Worm (Caenorhabditis elegans): Measurements from ENCODE around the gene Y66D12A.21.

Gene Y66D12A.21

DNA sequence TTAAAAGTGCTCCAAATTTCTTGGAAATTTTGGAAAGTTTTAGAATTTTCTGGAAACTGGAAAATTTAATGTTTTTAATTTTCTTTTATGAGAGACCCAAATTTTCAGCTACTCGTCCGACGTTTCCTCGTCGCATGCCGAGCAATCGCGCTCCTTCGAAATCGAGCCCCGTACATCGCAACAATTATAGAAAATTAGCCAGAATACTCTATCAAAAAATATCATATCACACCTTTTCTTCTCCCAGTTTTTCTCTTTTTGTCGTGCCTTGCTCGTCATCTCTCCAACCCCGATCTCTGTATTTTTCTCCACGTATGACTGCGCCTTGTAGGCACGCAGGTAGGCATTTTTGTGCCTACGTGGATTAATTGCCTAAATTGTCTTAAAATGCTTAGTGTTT, 42.8 kb downstream of the Y66D12A.21 start:
- TF ChIP-seq egl-13 (tag; optimal IDR thresholded peaks at IDR 0.05) (no peak), efl-1 (optimal IDR thresholded peaks at IDR 0.05) (no peak), efl-1 (GFP tag; optimal IDR thresholded peaks at IDR 0.05 in 1 of 2) (peak in 1 of 2 experiments; percentile 65)

DNA sequence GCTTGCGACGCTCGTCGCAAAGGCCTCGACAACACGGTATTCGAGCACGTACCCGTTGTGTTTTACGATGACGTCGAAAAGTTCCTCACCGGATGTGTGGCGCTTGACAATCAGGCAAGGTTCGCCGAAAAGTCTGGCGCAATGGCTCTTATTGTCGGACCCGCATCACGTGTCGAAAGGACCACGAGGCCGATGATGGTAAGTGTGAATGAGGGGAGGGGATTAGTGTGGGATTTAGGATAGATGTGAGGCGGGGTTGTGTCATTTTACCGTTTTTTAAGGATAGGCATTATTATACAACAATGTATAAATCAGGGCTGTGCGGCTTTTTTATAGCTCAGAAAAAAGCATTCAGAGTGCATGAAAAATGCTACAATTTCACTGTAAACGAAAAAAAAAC, 45.3 kb downstream of the Y66D12A.21 start:
- TF ChIP-seq lin-13 (GFP tag; optimal IDR thresholded peaks at IDR 0.05): no peak
- no peak for TF ChIP-seq efl-1 (optimal IDR thresholded peaks at IDR 0.05)
- TF ChIP-seq efl-1 (GFP tag; optimal IDR thresholded peaks at IDR 0.05 in 1 of 2): peak in 1 of 2 experiments; percentile 12

DNA sequence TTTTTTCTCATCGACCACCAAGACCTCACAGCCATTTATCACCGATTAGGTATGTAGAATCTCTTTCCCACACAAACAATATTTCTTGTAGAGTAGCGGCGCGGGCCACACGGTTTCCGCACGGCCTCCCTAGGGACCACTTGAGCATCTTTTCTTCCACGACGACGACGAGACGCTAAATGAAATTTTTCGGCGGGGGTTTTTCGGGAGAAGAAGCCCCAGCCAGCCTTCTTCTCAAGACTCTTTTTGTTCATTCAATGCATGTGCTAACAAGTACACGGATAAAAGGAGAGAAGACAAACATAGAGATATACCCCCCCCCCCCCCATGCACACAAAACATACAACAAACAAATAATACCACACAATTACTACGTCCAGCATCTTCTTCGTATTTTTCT, 46.1 kb downstream of the Y66D12A.21 start:
- peak; percentile 62 for TF ChIP-seq lin-14 (GFP tag; optimal IDR thresholded peaks at IDR 0.05)
- TF ChIP-seq irx-1 (tag; optimal IDR thresholded peaks at IDR 0.05): no peak
- no peak for TF ChIP-seq pag-3 (tag; optimal IDR thresholded peaks at IDR 0.05; ENCODE audit: borderline replicate concordance, insufficient read depth)

DNA sequence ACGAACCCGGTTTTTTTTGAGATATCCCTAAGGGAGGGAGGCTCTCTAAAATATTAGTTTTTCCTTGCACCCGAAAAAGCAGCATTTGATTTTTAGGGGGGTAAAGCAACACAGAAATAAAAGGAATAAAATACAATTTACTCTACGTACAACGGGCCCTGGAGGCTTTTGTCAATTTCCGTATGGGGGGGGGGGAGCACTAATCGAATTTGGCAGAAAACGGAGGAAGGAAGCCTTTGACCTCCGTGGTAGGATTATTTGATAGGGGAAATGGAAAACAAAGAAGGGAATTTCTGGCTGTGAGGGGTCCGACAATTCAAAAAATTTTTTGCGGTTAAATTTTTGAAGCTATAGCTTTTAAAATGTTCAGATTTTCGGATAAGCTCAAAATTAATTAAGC, 47.2 kb downstream of the Y66D12A.21 start:
- TF ChIP-seq snpc-4 (tag; optimal IDR thresholded peaks at IDR 0.05): no peak
- TF ChIP-seq lin-14 (GFP tag; optimal IDR thresholded peaks at IDR 0.05): peak; percentile 54

ce11 chrIII:11456577-11456976, 48.5 kb downstream of the Y66D12A.21 start, which contains the start of gene plr-1:
Gene plr-1, plus strand, starts transcription at chrIII:11456877.
- TF ChIP-seq efl-1 (optimal IDR thresholded peaks at IDR 0.05) (no peak), efl-1 (GFP tag; optimal IDR thresholded peaks at IDR 0.05 in 1 of 2) (peak in 1 of 2 experiments; percentile 19), unc-30 (tag; optimal IDR thresholded peaks at IDR 0.05) (no peak)

- TF ChIP-seq dsc-1 (tag; optimal IDR thresholded peaks at IDR 0.05) (peak; percentile 93), rnt-1 (tag; optimal IDR thresholded peaks at IDR 0.05) (no peak), nhr-19 (GFP tag; conservative IDR thresholded peaks at IDR 0.05) (no peak), fkh-4 (tag; optimal IDR thresholded peaks at IDR 0.05; ENCODE audit: borderline replicate concordance) (no peak)
Measured at ce11 chrIII:11453970-11454369, 51.1 kb downstream of the Y66D12A.21 start.

Data from whole organism, L1 larva.